Worm (Caenorhabditis elegans) whole organism, L4 larva: ENCODE data around the gene C05D11.13.

Experiments used
- F10B5.3 ChIP-seq: sonication (generic microtip); optimal IDR thresholded peaks from 2 replicates; lab custom pipeline; 2016; ENCODE audit warnings: mild to moderate bottlenecking, missing genetic modification characterization, missing compliant biosample characterization
- F44E2.7 ChIP-seq: fragments of 200-800 bp; sonication (Bioruptor generic); IDR thresholded peaks from 2 replicates; pipeline ENCODE4 v2.1.2; 2022; ENCODE audit warnings: missing genetic modification characterization, missing compliant biosample characterization
- R02D3.7 ChIP-seq: fragments of 150-350 bp; sonication (generic microtip); optimal IDR thresholded peaks from 3 replicates; lab custom pipeline; 2014; ENCODE audit warnings: missing biosample characterization, missing genetic modification characterization
- T20F7.1 ChIP-seq: fragments of 200-800 bp; sonication (Bioruptor generic); optimal IDR thresholded peaks from 2 replicates; lab custom pipeline; 2018; ENCODE audit warnings: mild to moderate bottlenecking, missing genetic modification characterization, missing compliant biosample characterization
- T26A8.4 ChIP-seq: fragments of 200-800 bp; sonication (Bioruptor generic); IDR thresholded peaks from 2 replicates; pipeline ENCODE4 v1.3.6; 2022; ENCODE audit warnings: missing genetic modification characterization, missing compliant biosample characterization
- Y48G9A.11 ChIP-seq: fragments of 200-800 bp; sonication (Bioruptor generic); IDR thresholded peaks from 2 replicates; pipeline ENCODE4 v1.3.6; 2022; ENCODE audit warnings: missing genetic modification reagents, missing genetic modification characterization, missing compliant biosample characterization
- ZK546.5 ChIP-seq, 2 experiments: sonication (generic microtip); optimal IDR thresholded peaks; 2 replicates each; lab custom pipeline; 2017; ENCODE audit warnings: missing biosample characterization in 2 of 2, missing genetic modification characterization in 2 of 2
- ama-1 ChIP-seq: fragments of 150-350 bp; optimal IDR thresholded peaks from 2 replicates; lab custom pipeline; 2014; ENCODE audit warnings: inconsistent platforms, mixed read lengths
- arid-1 ChIP-seq: fragments of 200-800 bp; sonication (Bioruptor generic); conservative IDR thresholded peaks from 2 replicates; pipeline ENCODE4 v1.3.6; 2022; ENCODE audit warnings: missing genetic modification reagents, missing genetic modification characterization, missing compliant biosample characterization
- attf-4 ChIP-seq: sonication (generic microtip); optimal IDR thresholded peaks from 3 replicates; lab custom pipeline; 2017; ENCODE audit warnings: missing biosample characterization, missing genetic modification characterization
- ceh-20 ChIP-seq: fragments of 200-800 bp; sonication (Bioruptor generic); IDR thresholded peaks from 2 replicates; pipeline ENCODE4 v1.3.6; 2022; ENCODE audit warnings: missing genetic modification reagents, missing genetic modification characterization, missing compliant biosample characterization
- ceh-32 ChIP-seq: sonication (generic microtip); optimal IDR thresholded peaks from 2 replicates; lab custom pipeline; 2016; ENCODE audit warnings: mild to moderate bottlenecking, missing genetic modification characterization, missing compliant biosample characterization; ENCODE audit not compliant: poor library complexity
- ceh-62 ChIP-seq: sonication (generic microtip); optimal IDR thresholded peaks from 2 replicates; lab custom pipeline; 2017; ENCODE audit warnings: missing biosample characterization, missing genetic modification characterization
- ces-1 ChIP-seq: fragments of 150-350 bp; sonication (generic microtip); optimal IDR thresholded peaks from 4 replicates; lab custom pipeline; 2014; ENCODE audit warnings: missing biosample characterization, missing genetic modification reagents, missing genetic modification characterization
- daf-16 ChIP-seq, 3 experiments: sonication (generic microtip); optimal IDR thresholded peaks; 2 replicates each; lab custom pipeline; 2016 to 2017; ENCODE audit warnings: missing genetic modification characterization in 3 of 3, missing genetic modification reagents in 3 of 3, mild to moderate bottlenecking in 2 of 3, missing compliant biosample characterization in 2 of 3, missing biosample characterization in 1 of 3, moderate library complexity in 1 of 3
- daf-19 ChIP-seq: fragments of 200-800 bp; sonication (Bioruptor generic); conservative IDR thresholded peaks from 2 replicates; pipeline ENCODE4 v1.3.6; 2022; ENCODE audit warnings: missing genetic modification characterization, missing compliant biosample characterization
- daf-8 ChIP-seq: fragments of 200-800 bp; sonication (Bioruptor generic); IDR thresholded peaks from 2 replicates; pipeline ENCODE4 v1.3.6; 2022; ENCODE audit warnings: missing genetic modification characterization, missing compliant biosample characterization
- dmd-6 ChIP-seq: fragments of 200-800 bp; sonication (Bioruptor generic); IDR thresholded peaks from 2 replicates; pipeline ENCODE4 v1.3.6; 2022; ENCODE audit warnings: missing genetic modification reagents, missing genetic modification characterization, missing compliant biosample characterization
- dpl-1 ChIP-seq: fragments of 150-350 bp; optimal IDR thresholded peaks from 2 replicates; lab custom pipeline; 2014; ENCODE audit warnings: missing biosample characterization, missing genetic modification reagents, missing genetic modification characterization
- egl-27 ChIP-seq: sonication (generic microtip); optimal IDR thresholded peaks from 3 replicates; lab custom pipeline; 2017; ENCODE audit warnings: missing biosample characterization, missing genetic modification reagents, missing genetic modification characterization
- fkh-10 ChIP-seq: fragments of 150-350 bp; optimal IDR thresholded peaks from 2 replicates; lab custom pipeline; 2014; ENCODE audit warnings: missing biosample characterization, missing genetic modification reagents, missing genetic modification characterization
- fos-1 ChIP-seq: fragments of 150-350 bp; optimal IDR thresholded peaks from 2 replicates; lab custom pipeline; 2014; ENCODE audit warnings: missing biosample characterization, missing genetic modification characterization
- hif-1 ChIP-seq, 2 experiments: sonication (generic microtip); optimal IDR thresholded peaks; 2 replicates each; lab custom pipeline; 2016 to 2017; ENCODE audit warnings: missing compliant biosample characterization in 2 of 2, missing genetic modification characterization in 2 of 2, missing genetic modification reagents in 2 of 2, missing genotype in 2 of 2, mild to moderate bottlenecking in 1 of 2
- hmg-1.1 ChIP-seq: fragments of 200-800 bp; sonication (Bioruptor generic); IDR thresholded peaks from 2 replicates; pipeline ENCODE4 v1.3.6; 2022; ENCODE audit warnings: missing genetic modification reagents, missing genetic modification characterization, missing compliant biosample characterization
- lin-1 ChIP-seq: fragments of 200-800 bp; sonication (Bioruptor generic); IDR thresholded peaks from 2 replicates; pipeline ENCODE4 v1.3.6; 2022; ENCODE audit warnings: missing genetic modification reagents, missing genetic modification characterization, missing compliant biosample characterization
- lin-29 ChIP-seq: fragments of 200-800 bp; sonication (Bioruptor generic); IDR thresholded peaks from 2 replicates; pipeline ENCODE4 v1.3.6; 2022; ENCODE audit warnings: missing genetic modification reagents, missing genetic modification characterization, missing compliant biosample characterization
- lin-38 ChIP-seq: fragments of 200-800 bp; sonication (Bioruptor generic); IDR thresholded peaks from 2 replicates; pipeline ENCODE4 v1.3.6; 2022; ENCODE audit warnings: missing genetic modification reagents, missing genetic modification characterization, missing compliant biosample characterization
- lin-39 ChIP-seq: fragments of 150-350 bp; optimal IDR thresholded peaks from 2 replicates; lab custom pipeline; 2014; ENCODE audit warnings: missing biosample characterization, missing genetic modification reagents, missing genetic modification characterization
- lsy-2 ChIP-seq, 2 experiments: fragments of 150-350 bp in 1 of 2; sonication (generic microtip) in 1 of 2; optimal IDR thresholded peaks; 2 replicates each; lab custom pipeline; 2014 to 2017; ENCODE audit warnings: missing biosample characterization in 2 of 2, missing genetic modification characterization in 2 of 2
- mdt-29 ChIP-seq: fragments of 200-800 bp; sonication (Bioruptor generic); IDR thresholded peaks from 2 replicates; pipeline ENCODE4 v1.3.6; 2022; ENCODE audit warnings: missing genetic modification reagents, missing genetic modification characterization, missing compliant biosample characterization
- mep-1 ChIP-seq: fragments of 150-350 bp; sonication (generic microtip); optimal IDR thresholded peaks from 3 replicates; lab custom pipeline; 2014; ENCODE audit warnings: missing biosample characterization, missing genetic modification characterization
- mes-2 ChIP-seq: sonication (generic microtip); optimal IDR thresholded peaks from 2 replicates; lab custom pipeline; 2016; ENCODE audit warnings: missing genotype, mild to moderate bottlenecking, missing genetic modification characterization, missing compliant biosample characterization; ENCODE audit not compliant: poor library complexity, severe bottlenecking
- mxl-2 ChIP-seq: fragments of 200-800 bp; sonication (Bioruptor generic); conservative IDR thresholded peaks from 2 replicates; pipeline ENCODE4 v1.3.6; 2022; ENCODE audit warnings: missing genetic modification reagents, missing genetic modification characterization, missing compliant biosample characterization
- nhr-28 ChIP-seq: fragments of 150-350 bp; optimal IDR thresholded peaks from 2 replicates; lab custom pipeline; 2014; ENCODE audit warnings: missing biosample characterization, missing genetic modification characterization
- nhr-41 ChIP-seq: fragments of 200-800 bp; sonication (Bioruptor generic); IDR thresholded peaks from 2 replicates; pipeline ENCODE4 v1.3.6; 2022; ENCODE audit warnings: missing genetic modification reagents, missing genetic modification characterization, missing compliant biosample characterization
- nhr-6 ChIP-seq: fragments of 150-350 bp; optimal IDR thresholded peaks from 2 replicates; lab custom pipeline; 2014; ENCODE audit warnings: missing biosample characterization, missing genetic modification characterization
- nhr-76 ChIP-seq: fragments of 150-350 bp; optimal IDR thresholded peaks from 2 replicates; lab custom pipeline; 2014; ENCODE audit warnings: missing biosample characterization, missing genetic modification characterization
- nhr-77 ChIP-seq: fragments of 150-350 bp; optimal IDR thresholded peaks from 2 replicates; lab custom pipeline; 2014; ENCODE audit warnings: missing biosample characterization, missing genetic modification characterization
- rbr-2 ChIP-seq: sonication (generic microtip); optimal IDR thresholded peaks from 2 replicates; lab custom pipeline; 2016; ENCODE audit warnings: missing genotype, missing genetic modification characterization, missing compliant biosample characterization
- saeg-2 ChIP-seq: fragments of 200-800 bp; sonication (Bioruptor generic); IDR thresholded peaks from 2 replicates; pipeline ENCODE4 v1.3.6; 2022; ENCODE audit warnings: missing genetic modification reagents, missing genetic modification characterization, missing compliant biosample characterization
- snpc-1.2 ChIP-seq: fragments of 200-800 bp; sonication (Bioruptor generic); IDR thresholded peaks from 2 replicates; pipeline ENCODE4 v1.3.6; 2022; ENCODE audit warnings: missing genetic modification reagents, missing genetic modification characterization, missing compliant biosample characterization
- spr-1 ChIP-seq: sonication (generic microtip); optimal IDR thresholded peaks from 2 replicates; lab custom pipeline; 2016; ENCODE audit warnings: mild to moderate bottlenecking, missing genetic modification characterization, missing compliant biosample characterization
- unc-130 ChIP-seq: sonication (generic microtip); optimal IDR thresholded peaks from 2 replicates; lab custom pipeline; 2016; ENCODE audit warnings: missing genetic modification reagents, missing genetic modification characterization, missing compliant biosample characterization
- zag-1 ChIP-seq: fragments of 150-350 bp; optimal IDR thresholded peaks from 2 replicates; lab custom pipeline; 2014; ENCODE audit warnings: missing biosample characterization, missing genetic modification characterization
- zfp-3 ChIP-seq: fragments of 200-800 bp; sonication (Bioruptor generic); conservative IDR thresholded peaks from 2 replicates; pipeline ENCODE4 v1.3.6; 2022; ENCODE audit warnings: missing genetic modification reagents, missing genetic modification characterization, missing compliant biosample characterization
- zip-11 ChIP-seq: fragments of 200-800 bp; sonication (Bioruptor generic); IDR thresholded peaks from 2 replicates; pipeline ENCODE4 v1.3.6; 2022; ENCODE audit warnings: missing genetic modification characterization, missing compliant biosample characterization
- zip-2 ChIP-seq: fragments of 150-350 bp; optimal IDR thresholded peaks from 2 replicates; lab custom pipeline; 2014; ENCODE audit warnings: missing biosample characterization, missing genetic modification characterization
- ztf-11 ChIP-seq: fragments of 150-350 bp; optimal IDR thresholded peaks from 2 replicates; lab custom pipeline; 2014; ENCODE audit warnings: missing biosample characterization, missing genetic modification characterization
- ztf-7 ChIP-seq: fragments of 150-350 bp; optimal IDR thresholded peaks from 2 replicates; lab custom pipeline; 2014; ENCODE audit warnings: missing biosample characterization, missing genetic modification characterization

The C05D11.13 gene

DNA sequence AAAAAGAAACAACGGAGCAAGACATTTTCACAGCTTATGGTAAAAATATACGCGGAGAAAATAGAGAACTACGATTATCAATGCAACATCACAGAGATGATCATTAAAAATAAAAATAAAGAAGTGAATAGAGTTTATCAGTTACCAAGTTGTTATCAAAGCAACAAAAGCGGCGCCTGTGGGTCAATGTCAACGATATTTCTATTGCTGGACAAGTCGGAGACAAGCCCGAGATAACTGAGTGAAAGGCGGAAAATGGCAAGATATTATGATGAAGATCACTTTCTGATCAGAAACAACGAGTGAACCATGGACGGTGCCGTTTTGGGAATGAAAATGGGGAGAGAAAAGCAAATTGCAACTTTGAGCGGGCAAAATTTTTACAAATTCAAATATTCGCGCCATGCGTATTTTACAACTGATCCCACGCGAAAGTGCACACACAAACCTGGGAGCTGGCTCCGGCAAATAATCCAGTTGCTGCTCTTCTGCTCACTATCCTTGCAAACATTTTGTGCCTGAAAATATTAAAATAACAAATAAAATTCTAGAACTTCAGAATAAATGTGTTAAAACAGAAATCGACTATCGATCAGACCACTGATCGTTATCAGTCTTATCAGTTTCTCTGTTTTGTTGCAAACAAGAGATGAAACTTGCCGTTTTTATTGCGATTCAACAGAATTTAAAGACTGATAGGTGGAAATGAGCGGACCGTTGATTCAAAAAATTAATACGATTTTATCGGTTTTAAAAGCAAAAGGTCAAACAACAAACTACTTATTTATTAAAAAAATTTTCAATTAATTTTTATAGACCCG is 1.9 kb downstream of the C05D11.13 start, which contains the start of gene mel-32 (continued):
- TF ChIP-seq zip-11 (no peak), mdt-29 (no peak), fkh-10 (no peak), R02D3.7 (tag; lab: Kevin White, UChicago) (no peak), dmd-6 (GFP tag; lab: Robert Waterston, UW) (peak; percentile 31), lin-39 (tag; lab: Kevin White, UChicago) (no peak), nhr-41 (GFP tag; lab: Robert Waterston, UW) (no peak), lin-1 (GFP tag; lab: Robert Waterston, UW) (peak; percentile 10; the same call in 1 of the 2 replicates), nhr-28 (tag; lab: Kevin White, UChicago) (peak; percentile 24), dpl-1 (peak; percentile 65), zip-2 (tag; lab: Kevin White, UChicago) (no peak), zag-1 (tag; lab: Kevin White, UChicago) (no peak), mep-1 (tag; lab: Kevin White, UChicago) (peak; percentile 7), snpc-1.2 (GFP tag; lab: Robert Waterston, UW) (0 out of 2 replicates have a peak, but pooled peaks have one; percentile 34), hif-1 (tag; optimal IDR thresholded peaks at IDR 0.05; lab: Kevin White, UChicago) (peak in 1 of 2 experiments; percentile 6), lin-29 (GFP tag; lab: Robert Waterston, UW) (no peak), lin-38 (peak; percentile 58), attf-4 (tag; lab: Kevin White, UChicago) (no peak), mxl-2 (GFP tag; lab: Robert Waterston, UW) (no peak), ces-1 (GFP tag; lab: Kevin White, UChicago) (no peak), lsy-2 (tag; optimal IDR thresholded peaks at IDR 0.05; lab: Kevin White, UChicago) (peak in 1 of 2 experiments; percentile 43), F10B5.3 (tag; lab: Kevin White, UChicago) (no peak), T20F7.1 (no peak), egl-27 (tag; lab: Kevin White, UChicago) (no peak), T26A8.4 (GFP tag; lab: Robert Waterston, UW) (no peak), Y48G9A.11 (GFP tag; lab: Robert Waterston, UW) (peak; percentile 58; the same call in 1 of the 2 replicates), saeg-2 (GFP tag; lab: Robert Waterston, UW) (no peak), mes-2 (tag; lab: Kevin White, UChicago) (no peak), ceh-32 (tag; lab: Kevin White, UChicago) (no peak), spr-1 (tag; lab: Kevin White, UChicago) (no peak), rbr-2 (tag; lab: Kevin White, UChicago) (no peak), F44E2.7 (GFP tag; lab: Robert Waterston, UW) (no peak), unc-130 (GFP tag; lab: Kevin White, UChicago) (peak; percentile 62), ztf-11 (tag; lab: Kevin White, UChicago) (no peak), nhr-76 (no peak)

DNA sequence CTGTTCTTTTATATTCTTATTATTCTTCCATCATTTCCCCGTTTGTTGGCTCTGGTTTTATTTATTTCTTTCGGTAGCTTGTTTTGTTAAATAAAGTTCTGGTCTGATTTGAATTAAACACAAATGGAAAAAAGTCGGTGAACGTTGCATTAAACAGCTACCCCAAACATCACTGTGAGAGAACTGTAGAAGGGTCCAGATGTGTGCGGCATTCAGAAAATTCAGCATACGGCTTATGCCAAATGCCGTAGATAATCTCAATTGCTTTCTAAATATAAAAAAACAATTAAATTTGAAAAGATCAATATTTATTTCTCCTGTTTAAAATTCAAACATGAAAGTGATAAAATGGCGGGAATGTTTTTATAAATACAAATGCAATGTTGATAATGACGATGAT is 4.5 kb downstream of the C05D11.13 start:
- TF ChIP-seq lin-38 (peak; percentile 47; the same call in 1 of the 2 replicates), nhr-6 (tag; lab: Kevin White, UChicago) (no peak), arid-1 (GFP tag; lab: Robert Waterston, UW) (no peak), T20F7.1 (no peak), hmg-1.1 (GFP tag; lab: Robert Waterston, UW) (no peak), hif-1 (tag; optimal IDR thresholded peaks at IDR 0.05; lab: Kevin White, UChicago) (no peak), lin-1 (GFP tag; lab: Robert Waterston, UW) (no peak), ceh-20 (GFP tag; lab: Robert Waterston, UW) (no peak), ztf-7 (tag; lab: Kevin White, UChicago) (no peak), nhr-77 (tag; lab: Kevin White, UChicago) (no peak), R02D3.7 (tag; lab: Kevin White, UChicago) (no peak), mdt-29 (no peak), daf-8 (GFP tag; lab: Robert Waterston, UW) (no peak), daf-19 (GFP tag; lab: Robert Waterston, UW) (no peak), daf-16 (GFP tag; optimal IDR thresholded peaks at IDR 0.05; lab: Kevin White, UChicago) (no peak), daf-16 (tag; optimal IDR thresholded peaks at IDR 0.05; lab: Kevin White, UChicago) (no peak), ZK546.5 (tag; optimal IDR thresholded peaks at IDR 0.05; lab: Kevin White, UChicago) (no peak), ama-1 (lab: Kevin White, UChicago) (peak; percentile 35), zfp-3 (GFP tag; lab: Robert Waterston, UW) (no peak), fos-1 (tag; lab: Kevin White, UChicago) (no peak), ceh-62 (tag; lab: Kevin White, UChicago) (no peak)
